Worm (Caenorhabditis elegans) whole organism, early embryonic: ENCODE results near the gene F16G10.5.

ENCODE experiments used
- B0310.2 ChIP-seq: sonication (generic microtip); optimal IDR thresholded peaks from 2 replicates; lab custom pipeline; 2016; ENCODE audit warnings: mild to moderate bottlenecking, missing genetic modification characterization, missing compliant biosample characterization
- F13C5.2 ChIP-seq: sonication (generic microtip); optimal IDR thresholded peaks from 2 replicates; lab custom pipeline; 2017; ENCODE audit warnings: mild to moderate bottlenecking, missing genetic modification characterization, inconsistent platforms, missing compliant biosample characterization
- aly-1 ChIP-seq: sonication (generic microtip); optimal IDR thresholded peaks from 2 replicates; lab custom pipeline; 2016; ENCODE audit warnings: missing genetic modification characterization, missing compliant biosample characterization
- ama-1 ChIP-seq: fragments of 150-350 bp; optimal IDR thresholded peaks from 2 replicates; lab custom pipeline; 2014
- ceh-13 ChIP-seq: fragments of 200-800 bp; sonication (Bioruptor generic); optimal IDR thresholded peaks from 2 replicates; lab custom pipeline; 2018; ENCODE audit warnings: mild to moderate bottlenecking, missing genetic modification characterization, missing compliant biosample characterization
- ceh-36 ChIP-seq: sonication (generic microtip); optimal IDR thresholded peaks from 2 replicates; lab custom pipeline; 2016; ENCODE audit warnings: missing genetic modification characterization, inconsistent platforms, missing compliant biosample characterization
- ets-7 ChIP-seq: sonication (generic microtip); optimal IDR thresholded peaks from 2 replicates; lab custom pipeline; 2016; ENCODE audit warnings: missing genotype, missing genetic modification characterization, missing compliant biosample characterization
- flt-1 ChIP-seq: fragments of 200-800 bp; sonication (Bioruptor generic); IDR thresholded peaks from 2 replicates; pipeline ENCODE4 v1.3.6; 2022; ENCODE audit warnings: missing genetic modification characterization, missing compliant biosample characterization
- hmbx-1 ChIP-seq: sonication (generic microtip); optimal IDR thresholded peaks from 2 replicates; lab custom pipeline; 2016; ENCODE audit warnings: mild to moderate bottlenecking, missing genetic modification characterization, missing compliant biosample characterization
- hmg-4 ChIP-seq: fragments of 200-800 bp; sonication (Bioruptor generic); optimal IDR thresholded peaks from 2 replicates; lab custom pipeline; 2018; ENCODE audit warnings: mild to moderate bottlenecking, missing genetic modification characterization, missing compliant biosample characterization
- hnd-1 ChIP-seq: sonication (generic microtip); optimal IDR thresholded peaks from 2 replicates; lab custom pipeline; 2016; ENCODE audit warnings: missing genetic modification characterization, missing compliant biosample characterization
- pes-1 ChIP-seq: fragments of 200-800 bp; sonication (Bioruptor generic); IDR thresholded peaks from 2 replicates; pipeline ENCODE4 v1.3.6; 2022; ENCODE audit warnings: missing genetic modification reagents, missing genetic modification characterization, missing compliant biosample characterization
- scrt-1 ChIP-seq: fragments of 200-800 bp; sonication (Bioruptor generic); IDR thresholded peaks from 2 replicates; pipeline ENCODE4 v1.3.6; 2022; ENCODE audit warnings: missing genetic modification characterization, missing compliant biosample characterization
- sea-1 ChIP-seq: fragments of 200-800 bp; sonication (Bioruptor generic); conservative IDR thresholded peaks from 2 replicates; pipeline ENCODE4 v1.3.6; 2022; ENCODE audit warnings: missing genetic modification characterization, missing compliant biosample characterization
- tbx-11 ChIP-seq: fragments of 200-800 bp; sonication (Bioruptor generic); IDR thresholded peaks from 2 replicates; pipeline ENCODE4 v1.3.6; 2022; ENCODE audit warnings: missing genetic modification characterization, missing compliant biosample characterization
- tbx-37 ChIP-seq: fragments of 200-800 bp; sonication (Bioruptor generic); conservative IDR thresholded peaks from 2 replicates; pipeline ENCODE4 v1.3.6; 2022; ENCODE audit warnings: missing genetic modification reagents, missing genetic modification characterization, missing compliant biosample characterization
- tra-4 ChIP-seq: sonication (generic microtip); optimal IDR thresholded peaks from 2 replicates; lab custom pipeline; 2017; ENCODE audit warnings: missing genetic modification characterization, missing compliant biosample characterization

The F16G10.5 gene

ce11 chrII:2411093-2411492 lies 44.0 kb downstream of the F16G10.5 start:
- TF ChIP-seq hnd-1 (tag; lab: Kevin White, UChicago) (no peak), ceh-13 (no peak), sea-1 (GFP tag; lab: Robert Waterston, UW) (no peak), ama-1 (lab: Kevin White, UChicago) (no peak), F13C5.2 (tag; lab: Kevin White, UChicago) (no peak), ceh-36 (tag; lab: Kevin White, UChicago) (no peak), tra-4 (tag; lab: Kevin White, UChicago) (no peak), tbx-11 (no peak), hmbx-1 (tag; lab: Kevin White, UChicago) (no peak), tbx-37 (no peak), pes-1 (GFP tag; lab: Robert Waterston, UW) (no peak), flt-1 (GFP tag; lab: Robert Waterston, UW) (no peak), scrt-1 (no peak), hmg-4 (GFP tag; lab: Kevin White, UChicago) (no peak), aly-1 (tag; lab: Kevin White, UChicago) (no peak), ets-7 (no peak)

ce11 chrII:2411555-2411954 lies 44.4 kb downstream of the F16G10.5 start:
- TF ChIP-seq pes-1 (GFP tag; lab: Robert Waterston, UW) (no peak), ets-7 (no peak), tbx-37 (no peak), F13C5.2 (tag; lab: Kevin White, UChicago) (no peak), hmbx-1 (tag; lab: Kevin White, UChicago) (no peak), hmg-4 (GFP tag; lab: Kevin White, UChicago) (no peak), tbx-11 (no peak), hnd-1 (tag; lab: Kevin White, UChicago) (no peak), flt-1 (GFP tag; lab: Robert Waterston, UW) (no peak), ceh-13 (no peak), B0310.2 (tag; lab: Kevin White, UChicago) (no peak), tra-4 (tag; lab: Kevin White, UChicago) (no peak), ama-1 (lab: Kevin White, UChicago) (no peak), ceh-36 (tag; lab: Kevin White, UChicago) (no peak), scrt-1 (no peak), sea-1 (GFP tag; lab: Robert Waterston, UW) (no peak), aly-1 (tag; lab: Kevin White, UChicago) (no peak)

- TF ChIP-seq tbx-37 (no peak), tbx-11 (no peak), hnd-1 (tag; lab: Kevin White, UChicago) (no peak), ceh-13 (no peak), ets-7 (no peak), pes-1 (GFP tag; lab: Robert Waterston, UW) (no peak), ama-1 (lab: Kevin White, UChicago) (no peak), aly-1 (tag; lab: Kevin White, UChicago) (no peak), hmg-4 (GFP tag; lab: Kevin White, UChicago) (no peak), tra-4 (tag; lab: Kevin White, UChicago) (no peak)
Observed at ce11 chrII:2412649-2413048, 45.5 kb downstream of the F16G10.5 start, which contains the start of gene fbxa-182. Gene fbxa-182 (minus strand): TSS chrII:2412749.

ce11 chrII:2415439-2415838 lies 48.3 kb downstream of the F16G10.5 start, which contains the start of gene fbxa-4:
Gene fbxa-4 (minus strand): TSS chrII:2415531.
- TF ChIP-seq B0310.2 (tag; lab: Kevin White, UChicago) (no peak), flt-1 (GFP tag; lab: Robert Waterston, UW) (no peak), ama-1 (lab: Kevin White, UChicago) (no peak), ets-7 (no peak), tbx-11 (no peak), ceh-13 (no peak), pes-1 (GFP tag; lab: Robert Waterston, UW) (no peak), hmbx-1 (tag; lab: Kevin White, UChicago) (no peak), hmg-4 (GFP tag; lab: Kevin White, UChicago) (no peak), sea-1 (GFP tag; lab: Robert Waterston, UW) (no peak), tbx-37 (no peak), ceh-36 (tag; lab: Kevin White, UChicago) (no peak), aly-1 (tag; lab: Kevin White, UChicago) (no peak), F13C5.2 (tag; lab: Kevin White, UChicago) (no peak), scrt-1 (no peak)

- TF ChIP-seq hmbx-1 (tag; lab: Kevin White, UChicago) (no peak), ceh-36 (tag; lab: Kevin White, UChicago) (no peak), aly-1 (tag; lab: Kevin White, UChicago) (no peak), tra-4 (tag; lab: Kevin White, UChicago) (no peak), flt-1 (GFP tag; lab: Robert Waterston, UW) (no peak), pes-1 (GFP tag; lab: Robert Waterston, UW) (no peak), F13C5.2 (tag; lab: Kevin White, UChicago) (no peak), B0310.2 (tag; lab: Kevin White, UChicago) (no peak), hmg-4 (GFP tag; lab: Kevin White, UChicago) (no peak), ets-7 (no peak), tbx-37 (no peak), hnd-1 (tag; lab: Kevin White, UChicago) (no peak)
Observed at ce11 chrII:2417889-2418288, 50.8 kb downstream of the F16G10.5 start, which contains the start of the genes F42G2.5 and F42G2.7. Gene F42G2.5 (minus strand): TSS chrII:2417989. Gene F42G2.7 (plus strand): TSS chrII:2418158.
